Fruit fly (Drosophila melanogaster) whole organism, embryonic: ENCODE data around the gene Gr93a.

Source experiments
- ATbp ChIP-seq: fragments of 200-800 bp; sonication (Bioruptor generic); optimal IDR thresholded peaks from 2 replicates; lab custom pipeline; 2017; ENCODE audit warnings: missing biosample characterization, mild to moderate bottlenecking, missing genetic modification characterization, missing genetic modification reagents
- Bgb ChIP-seq: fragments of 200-800 bp; sonication (Bioruptor generic); IDR thresholded peaks from 2 replicates; pipeline ENCODE4 v1.3.6; 2022; ENCODE audit warnings: missing biosample characterization, missing genetic modification characterization; ENCODE audit not compliant: partially characterized antibody
- CG10979 ChIP-seq: fragments of 200-800 bp; sonication (Bioruptor generic); optimal IDR thresholded peaks from 2 replicates; lab custom pipeline; 2018; ENCODE audit warnings: missing biosample characterization, mild to moderate bottlenecking, missing genetic modification characterization, moderate library complexity
- CG11398 ChIP-seq: fragments of 200-800 bp; sonication (Bioruptor generic); optimal IDR thresholded peaks from 2 replicates; lab custom pipeline; 2016; ENCODE audit warnings: missing biosample characterization, missing genetic modification characterization
- CG11456 ChIP-seq: fragments of 200-800 bp; sonication (Bioruptor generic); IDR thresholded peaks from 3 replicates; pipeline ENCODE4 v1.3.6; 2022; ENCODE audit warnings: missing biosample characterization, missing genetic modification characterization
- CG12219 ChIP-seq: fragments of 200-800 bp; sonication (Bioruptor generic); optimal IDR thresholded peaks from 3 replicates; lab custom pipeline; 2018; ENCODE audit warnings: missing biosample characterization, mild to moderate bottlenecking, missing genetic modification characterization
- CG15479 ChIP-seq: fragments of 200-800 bp; sonication (Bioruptor generic); optimal IDR thresholded peaks from 3 replicates; lab custom pipeline; 2019; ENCODE audit warnings: missing biosample characterization, mild to moderate bottlenecking, missing genetic modification characterization, moderate library complexity
- CG17361 ChIP-seq: fragments of 200-800 bp; sonication (Bioruptor generic); IDR thresholded peaks from 3 replicates; pipeline ENCODE4 v1.3.6; 2022; ENCODE audit warnings: missing biosample characterization, missing genetic modification characterization
- CG17385 ChIP-seq: fragments of 200-800 bp; sonication (Bioruptor generic); optimal IDR thresholded peaks from 3 replicates; lab custom pipeline; 2018; ENCODE audit warnings: missing biosample characterization, mild to moderate bottlenecking, missing genetic modification characterization
- CG18619 ChIP-seq: fragments of 200-800 bp; sonication (Bioruptor generic); optimal IDR thresholded peaks from 3 replicates; lab custom pipeline; 2017; ENCODE audit warnings: missing biosample characterization, mild to moderate bottlenecking, missing genetic modification characterization
- CG33557 ChIP-seq: fragments of 200-800 bp; sonication (Bioruptor generic); optimal IDR thresholded peaks from 2 replicates; lab custom pipeline; 2019; ENCODE audit warnings: missing biosample characterization, mild to moderate bottlenecking, missing genetic modification characterization, moderate library complexity
- CG34422 ChIP-seq: fragments of 200-800 bp; sonication (Bioruptor generic); IDR thresholded peaks from 3 replicates; pipeline ENCODE4 v1.3.6; 2022; ENCODE audit warnings: missing biosample characterization, missing genetic modification characterization
- CG4424 ChIP-seq: fragments of 200-800 bp; sonication (Bioruptor generic); optimal IDR thresholded peaks from 3 replicates; lab custom pipeline; 2016; ENCODE audit warnings: missing biosample characterization, missing genetic modification characterization
- CG5953 ChIP-seq: fragments of 200-800 bp; sonication (Bioruptor generic); IDR thresholded peaks from 2 replicates; pipeline ENCODE4 v1.3.6; 2022; ENCODE audit warnings: missing biosample characterization, missing genetic modification characterization
- CG6854 ChIP-seq: fragments of 200-800 bp; sonication (Bioruptor generic); optimal IDR thresholded peaks from 3 replicates; lab custom pipeline; 2017; ENCODE audit warnings: missing biosample characterization, mild to moderate bottlenecking, missing genetic modification characterization
- CG8924 ChIP-seq: fragments of 200-800 bp; optimal IDR thresholded peaks from 3 replicates; lab custom pipeline; 2019; ENCODE audit warnings: missing biosample characterization, mild to moderate bottlenecking, missing genetic modification characterization, moderate library complexity
- CG8944 ChIP-seq: fragments of 200-800 bp; sonication (Bioruptor generic); optimal IDR thresholded peaks from 3 replicates; lab custom pipeline; 2016; ENCODE audit warnings: missing biosample characterization, missing genetic modification characterization
- CG9727 ChIP-seq: fragments of 200-800 bp; sonication (Bioruptor generic); optimal IDR thresholded peaks from 3 replicates; lab custom pipeline; 2017; ENCODE audit warnings: missing biosample characterization, mild to moderate bottlenecking, missing genetic modification characterization
- Camta ChIP-seq: fragments of 200-800 bp; sonication (Bioruptor generic); optimal IDR thresholded peaks from 2 replicates; lab custom pipeline; 2016; ENCODE audit warnings: missing biosample characterization, missing genetic modification characterization
- Fer2 ChIP-seq: fragments of 200-800 bp; sonication (Bioruptor generic); optimal IDR thresholded peaks from 2 replicates; lab custom pipeline; 2018; ENCODE audit warnings: missing biosample characterization, mild to moderate bottlenecking, missing genetic modification characterization, moderate library complexity
- HHEX ChIP-seq: fragments of 200-800 bp; sonication (Bioruptor generic); optimal IDR thresholded peaks from 3 replicates; lab custom pipeline; 2017; ENCODE audit warnings: missing biosample characterization, mild to moderate bottlenecking, missing genetic modification characterization, missing genetic modification reagents
- HLH3B ChIP-seq: fragments of 200-800 bp; sonication (Bioruptor generic); IDR thresholded peaks from 2 replicates; pipeline ENCODE4 v1.3.6; 2022; ENCODE audit warnings: missing biosample characterization, missing genetic modification characterization
- HmgZ ChIP-seq: fragments of 200-800 bp; sonication (Bioruptor generic); optimal IDR thresholded peaks from 2 replicates; lab custom pipeline; 2018; ENCODE audit warnings: missing biosample characterization, mild to moderate bottlenecking, missing genetic modification characterization
- Lpt ChIP-seq: fragments of >200 bp; optimal IDR thresholded peaks from 2 replicates; lab custom pipeline; 2018; ENCODE audit warnings: missing biosample characterization, missing genetic modification characterization
- NfI ChIP-seq: fragments of 200-800 bp; sonication (Bioruptor generic); optimal IDR thresholded peaks from 3 replicates; lab custom pipeline; 2018; ENCODE audit warnings: missing biosample characterization, mild to moderate bottlenecking, missing genetic modification characterization, moderate library complexity
- Oli ChIP-seq: fragments of 200-800 bp; sonication (Bioruptor generic); optimal IDR thresholded peaks from 2 replicates; lab custom pipeline; 2018; ENCODE audit warnings: missing biosample characterization, mild to moderate bottlenecking, missing genetic modification characterization, moderate library complexity
- Pdp1 ChIP-seq, 2 experiments: fragments of 200-800 bp; sonication (Bioruptor generic); optimal IDR thresholded peaks; 3 replicates each; lab custom pipeline; 2016; ENCODE audit warnings: missing biosample characterization in 2 of 2, missing genetic modification characterization in 2 of 2, mild to moderate bottlenecking in 1 of 2, moderate library complexity in 1 of 2
- Sox102F ChIP-seq: fragments of 200-800 bp; sonication (Bioruptor generic); optimal IDR thresholded peaks from 2 replicates; lab custom pipeline; 2018; ENCODE audit warnings: missing biosample characterization, mild to moderate bottlenecking, missing genetic modification characterization, moderate library complexity
- Spps ChIP-seq: fragments of 200-800 bp; sonication (Bioruptor generic); optimal IDR thresholded peaks from 2 replicates; lab custom pipeline; 2018; ENCODE audit warnings: missing biosample characterization, mild to moderate bottlenecking, missing genetic modification characterization
- bcd ChIP-seq: fragments of 200-800 bp; sonication (Bioruptor generic); optimal IDR thresholded peaks from 2 replicates; lab custom pipeline; 2017; ENCODE audit warnings: missing biosample characterization, mild to moderate bottlenecking, missing genetic modification characterization
- chn ChIP-seq: fragments of 200-800 bp; sonication (Bioruptor generic); optimal IDR thresholded peaks from 2 replicates; lab custom pipeline; 2016; ENCODE audit warnings: missing biosample characterization, missing genetic modification characterization
- disco-r ChIP-seq: fragments of 200-800 bp; sonication (Bioruptor generic); optimal IDR thresholded peaks from 2 replicates; lab custom pipeline; 2016; ENCODE audit warnings: missing biosample characterization, missing genetic modification characterization
- dmrt11E ChIP-seq: fragments of 200-800 bp; sonication (Bioruptor generic); optimal IDR thresholded peaks from 3 replicates; lab custom pipeline; 2018; ENCODE audit warnings: missing biosample characterization, mild to moderate bottlenecking, missing genetic modification characterization, moderate library complexity
- dpn ChIP-seq, 2 experiments: fragments of 200-800 bp; sonication (Bioruptor generic); optimal IDR thresholded peaks; 3 replicates each; lab custom pipeline; 2016; ENCODE audit warnings: missing biosample characterization in 2 of 2, missing genetic modification characterization in 2 of 2
- nerfin-1 ChIP-seq: fragments of 200-800 bp; sonication (Bioruptor generic); optimal IDR thresholded peaks from 3 replicates; lab custom pipeline; 2019; ENCODE audit warnings: missing biosample characterization, mild to moderate bottlenecking, missing genetic modification characterization, moderate library complexity
- nmo ChIP-seq: fragments of 200-800 bp; sonication (Bioruptor generic); optimal IDR thresholded peaks from 2 replicates; lab custom pipeline; 2018; ENCODE audit warnings: missing biosample characterization, mild to moderate bottlenecking, missing genetic modification characterization, moderate library complexity
- pita ChIP-seq: fragments of 200-800 bp; sonication (Bioruptor generic); optimal IDR thresholded peaks from 2 replicates; lab custom pipeline; 2017; ENCODE audit warnings: missing biosample characterization, mild to moderate bottlenecking, missing genetic modification characterization
- sc ChIP-seq, 3 experiments: fragments of >200 bp in 2 of 3; fragments of 200-800 bp in 1 of 3; sonication (Bioruptor generic) in 1 of 3; optimal IDR thresholded peaks; 2 replicates in 2 of 3; 3 replicates in 1 of 3; lab custom pipeline; 2017; ENCODE audit warnings: mild to moderate bottlenecking in 1 of 3, missing biosample characterization in 1 of 3, missing genetic modification characterization in 1 of 3, missing genetic modification reagents in 1 of 3
- slbo ChIP-seq: fragments of 200-800 bp; sonication (Bioruptor generic); IDR thresholded peaks from 2 replicates; pipeline ENCODE4 v1.3.6; 2022; ENCODE audit warnings: missing biosample characterization, missing genetic modification characterization
- ssp ChIP-seq: fragments of 200-800 bp; sonication (Bioruptor generic); IDR thresholded peaks from 2 replicates; pipeline ENCODE4 v1.3.6; 2022; ENCODE audit warnings: missing biosample characterization, missing genetic modification characterization
- tap ChIP-seq: fragments of 200-800 bp; optimal IDR thresholded peaks from 3 replicates; lab custom pipeline; 2019; ENCODE audit warnings: missing biosample characterization, mild to moderate bottlenecking, missing genetic modification characterization, moderate library complexity
- tll ChIP-seq, 2 experiments: fragments of 200-800 bp in 1 of 2; fragments of >200 bp in 1 of 2; sonication (Bioruptor generic) in 1 of 2; optimal IDR thresholded peaks; 2 replicates each; lab custom pipeline; 2017 to 2019; ENCODE audit warnings: missing biosample characterization in 2 of 2, missing genetic modification characterization in 2 of 2, mild to moderate bottlenecking in 1 of 2, moderate library complexity in 1 of 2
- trem ChIP-seq: fragments of 200-800 bp; optimal IDR thresholded peaks from 3 replicates; lab custom pipeline; 2019; ENCODE audit warnings: missing biosample characterization, mild to moderate bottlenecking, missing genetic modification characterization, moderate library complexity
- twi ChIP-seq: fragments of 200-800 bp; optimal IDR thresholded peaks from 2 replicates; lab custom pipeline; 2019; ENCODE audit warnings: missing biosample characterization, mild to moderate bottlenecking, missing genetic modification characterization, moderate library complexity
- wor ChIP-seq: fragments of 200-800 bp; sonication (Bioruptor generic); IDR thresholded peaks from 2 replicates; pipeline ENCODE4 v1.3.6; 2022; ENCODE audit warnings: missing biosample characterization, missing genetic modification characterization
- zen ChIP-seq: fragments of 200-800 bp; sonication (Bioruptor generic); optimal IDR thresholded peaks from 3 replicates; lab custom pipeline; 2018; ENCODE audit warnings: missing biosample characterization, mild to moderate bottlenecking, missing genetic modification characterization, moderate library complexity
- zfh1 ChIP-seq: fragments of 200-800 bp; sonication (Bioruptor generic); IDR thresholded peaks from 3 replicates; pipeline ENCODE4 v1.3.6; 2022; ENCODE audit warnings: missing biosample characterization, missing genetic modification characterization

Gene Gr93a

DNA sequence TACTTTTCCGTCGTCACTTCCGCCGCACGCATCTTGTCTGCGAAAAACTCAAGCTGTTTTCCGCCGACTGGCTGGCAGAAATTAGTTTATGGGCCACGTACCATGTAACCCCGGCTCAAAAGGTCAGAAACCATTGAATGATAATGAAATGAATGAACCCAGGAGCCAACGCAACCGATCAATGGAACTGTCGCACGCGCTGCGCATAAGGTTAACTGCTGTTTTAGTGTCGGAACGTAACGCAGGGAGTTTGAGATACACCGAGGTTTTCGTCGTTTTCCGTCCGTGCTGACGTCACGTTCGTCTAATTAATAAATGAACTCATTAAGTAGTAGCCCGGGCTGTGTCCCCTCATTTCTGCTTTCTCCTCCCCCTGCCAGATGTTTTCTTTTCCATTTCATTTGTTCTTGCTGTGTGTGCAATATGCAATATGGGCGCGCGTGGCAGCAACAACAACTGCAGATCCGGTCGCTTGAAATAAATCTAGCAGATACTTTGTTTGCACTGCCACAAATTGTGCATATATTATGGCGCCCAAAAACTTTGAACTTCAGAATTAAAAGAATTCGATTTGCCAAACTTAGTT is 26.1 kb downstream of the Gr93a start (continued):
- TF ChIP-seq CG15479 (GFP tag; lab: Kevin White, UChicago), result peak; percentile 8
- peak; percentile 58 for TF ChIP-seq twi (tag; lab: Kevin White, UChicago)
- TF ChIP-seq CG11456 (GFP tag; lab: Robert Waterston, UW), result 0 out of 3 replicates have a peak, but pooled peaks have one; percentile 27
- peak; percentile 20 for TF ChIP-seq Oli
- peak in 1 of 2 experiments; percentile 0 for TF ChIP-seq tll (GFP tag; optimal IDR thresholded peaks at IDR 0.05; lab: Kevin White, UChicago)
- TF ChIP-seq zen (tag; lab: Kevin White, UChicago), result peak; percentile 11
- TF ChIP-seq, all 482 proteins: peak for 13

dm6 chr3R:21859509-21859908 is 27.2 kb downstream of the Gr93a start:
- TF ChIP-seq HmgZ (tag; lab: Kevin White, UChicago), result no peak
- peak; percentile 72 for TF ChIP-seq CG10979
- TF ChIP-seq tap (tag; lab: Kevin White, UChicago), result no peak
- peak; percentile 32 for TF ChIP-seq wor (GFP tag; lab: Robert Waterston, UW)
- peak; percentile 46 for TF ChIP-seq trem (tag; lab: Kevin White, UChicago)
- peak; percentile 43 for TF ChIP-seq CG8924 (tag; lab: Kevin White, UChicago)
- TF ChIP-seq zfh1 (GFP tag; lab: Robert Waterston, UW), result peak; percentile 63; the same call in 1 of the 3 replicates
- peak; percentile 31 for TF ChIP-seq chn (GFP tag; lab: Kevin White, UChicago)
- peak; percentile 63 for TF ChIP-seq CG9727 (GFP tag; lab: Kevin White, UChicago)
- no peak for TF ChIP-seq Lpt (GFP tag; lab: Kevin White, UChicago)
- peak; percentile 37 for TF ChIP-seq Spps
- no peak for TF ChIP-seq bcd (GFP tag; lab: Kevin White, UChicago)
- TF ChIP-seq CG12219 (GFP tag; lab: Kevin White, UChicago), result peak; percentile 51
- no peak for TF ChIP-seq ssp (GFP tag; lab: Robert Waterston, UW)
- TF ChIP-seq CG33557, result peak; percentile 57
- TF ChIP-seq HLH3B, result no peak
- TF ChIP-seq Sox102F (GFP tag; lab: Kevin White, UChicago), result peak; percentile 57
- peak; percentile 63 for TF ChIP-seq nmo (GFP tag; lab: Kevin White, UChicago)
- peak; percentile 61; the same call in 2 of the 3 replicates for TF ChIP-seq CG17361 (GFP tag; lab: Robert Waterston, UW)
- TF ChIP-seq CG5953 (GFP tag; lab: Robert Waterston, UW), result no peak
- TF ChIP-seq CG17385 (GFP tag; lab: Kevin White, UChicago), result peak; percentile 41
- TF ChIP-seq dpn (GFP tag; optimal IDR thresholded peaks at IDR 0.05; lab: Kevin White, UChicago), result peak; percentile 7 to 46
- TF ChIP-seq disco-r, result no peak
- TF ChIP-seq Pdp1 (GFP tag; optimal IDR thresholded peaks at IDR 0.05; lab: Kevin White, UChicago), result peak; percentile 12 to 34
- 0 out of 3 replicates have a peak, but pooled peaks have one; percentile 37 for TF ChIP-seq CG34422 (GFP tag; lab: Robert Waterston, UW)
- no peak for TF ChIP-seq slbo (GFP tag; lab: Robert Waterston, UW)
- TF ChIP-seq NfI (GFP tag; lab: Kevin White, UChicago), result peak; percentile 8
- no peak for TF ChIP-seq CG11398 (GFP tag; lab: Kevin White, UChicago)
- peak; percentile 38 for TF ChIP-seq CG18619 (GFP tag; lab: Kevin White, UChicago)
- TF ChIP-seq CG6854 (GFP tag; lab: Kevin White, UChicago), result no peak
- TF ChIP-seq pita (GFP tag; lab: Kevin White, UChicago), result no peak
- TF ChIP-seq Camta (GFP tag; lab: Kevin White, UChicago), result peak; percentile 51
- peak; percentile 85 for TF ChIP-seq dmrt11E (tag; lab: Kevin White, UChicago)
- TF ChIP-seq Fer2, result no peak
- no peak for TF ChIP-seq Bgb
- TF ChIP-seq ATbp (GFP tag; lab: Kevin White, UChicago), result peak; percentile 64
- TF ChIP-seq sc (optimal IDR thresholded peaks at IDR 0.05; lab: Kevin White, UChicago), result no peak
- peak; percentile 37 for TF ChIP-seq sc (GFP tag; optimal IDR thresholded peaks at IDR 0.05; lab: Kevin White, UChicago)
- peak; percentile 8 for TF ChIP-seq HHEX (GFP tag; lab: Kevin White, UChicago)
- TF ChIP-seq nerfin-1 (tag; lab: Kevin White, UChicago), result peak; percentile 46
- TF ChIP-seq CG4424 (GFP tag; lab: Kevin White, UChicago), result peak; percentile 47
- no peak for TF ChIP-seq CG8944 (GFP tag; lab: Kevin White, UChicago)
